Fruit fly (Drosophila melanogaster): ENCODE results near the gene Nup205.
A peak's percentile ranks its signal among the peaks of the same experiment; 100 is the strongest.

Nup205 gene

DNA sequence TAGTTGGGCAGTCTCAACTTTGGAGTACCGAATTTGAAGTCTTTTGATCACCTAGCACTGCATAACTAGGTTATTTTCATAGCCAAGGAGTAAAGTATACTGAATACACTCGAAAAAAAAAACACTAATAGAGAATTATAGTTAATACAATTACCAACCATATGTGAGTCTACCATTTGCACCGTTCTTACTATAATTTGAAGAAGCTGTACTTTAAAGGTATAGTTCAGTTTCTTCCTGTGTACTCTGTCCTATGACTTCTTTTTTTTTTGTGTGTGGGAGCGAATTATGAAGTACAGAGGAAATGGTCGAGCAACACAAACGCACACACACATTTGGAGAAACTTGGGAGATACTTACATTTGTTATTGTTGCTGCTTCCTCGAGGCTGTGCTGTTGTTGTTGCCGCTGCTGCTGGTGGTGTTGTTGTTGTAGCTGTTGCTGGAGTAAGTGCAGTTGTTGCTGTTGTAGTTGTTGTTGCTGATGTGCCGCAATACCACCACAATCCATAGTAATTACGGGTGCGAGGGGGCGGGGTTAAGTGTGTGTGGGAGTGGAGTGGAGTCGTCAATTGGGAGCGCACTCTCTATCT is 1.4 kb upstream of the Nup205 start (continued):
- TF ChIP-seq CG4730 (GFP tag; IDR thresholded peaks at IDR 0.05) = peak; percentile 80
- TF ChIP-seq ken (GFP tag; IDR thresholded peaks at IDR 0.05) = peak; percentile 88
- no peak for TF ChIP-seq CG2129 (GFP tag; IDR thresholded peaks at IDR 0.05; ENCODE audit: partially characterized antibody)
- TF ChIP-seq Xrp1 (GFP tag; IDR thresholded peaks at IDR 0.05) = peak; percentile 95
- no peak for TF ChIP-seq pita (GFP tag; optimal IDR thresholded peaks at IDR 0.05)
- peak; percentile 78 for TF ChIP-seq Meics (GFP tag; optimal IDR thresholded peaks at IDR 0.05)
- peak; percentile 66 for TF ChIP-seq Fer1 (GFP tag; optimal IDR thresholded peaks at IDR 0.05)
- TF ChIP-seq CG1647 (GFP tag; optimal IDR thresholded peaks at IDR 0.05) = peak; percentile 89
- TF ChIP-seq Hr39 (optimal IDR thresholded peaks at IDR 0.05) = no peak
- peak; percentile 73 for TF ChIP-seq shn (GFP tag; optimal IDR thresholded peaks at IDR 0.05)
- peak; percentile 84 for TF ChIP-seq CG13775 (GFP tag; optimal IDR thresholded peaks at IDR 0.05)
- TF ChIP-seq br (optimal IDR thresholded peaks at IDR 0.05) = no peak
- TF ChIP-seq CG7963 (GFP tag; IDR thresholded peaks at IDR 0.05; ENCODE audit: partially characterized antibody) = no peak
- peak; percentile 85 for TF ChIP-seq CG33557 (GFP tag; optimal IDR thresholded peaks at IDR 0.05)
- TF ChIP-seq otp (GFP tag; IDR thresholded peaks at IDR 0.05) = peak; percentile 93
- peak; percentile 49 for TF ChIP-seq NFAT (GFP tag; IDR thresholded peaks at IDR 0.05)
- TF ChIP-seq CG7556 (GFP tag; optimal IDR thresholded peaks at IDR 0.05) = peak; percentile 88
- peak; percentile 81 for TF ChIP-seq CG9437 (GFP tag; optimal IDR thresholded peaks at IDR 0.05)
- peak; percentile 89 for TF ChIP-seq CG12219 (GFP tag; optimal IDR thresholded peaks at IDR 0.05)
- TF ChIP-seq CrebB (tag; optimal IDR thresholded peaks at IDR 0.05) = peak; percentile 62
- no peak for TF ChIP-seq tna (GFP tag; IDR thresholded peaks at IDR 0.05; ENCODE audit: partially characterized antibody)
- TF ChIP-seq CG14667 (GFP tag; IDR thresholded peaks at IDR 0.05) = peak; percentile 83
- TF ChIP-seq tx (GFP tag; optimal IDR thresholded peaks at IDR 0.05) = peak; percentile 86
- peak; percentile 83 for TF ChIP-seq Bteb2 (GFP tag; optimal IDR thresholded peaks at IDR 0.05)
- no peak for TF ChIP-seq sna (GFP tag; IDR thresholded peaks at IDR 0.05; ENCODE audit: partially characterized antibody)
- peak; percentile 72 for TF ChIP-seq Nf-YB (GFP tag; optimal IDR thresholded peaks at IDR 0.05)
- TF ChIP-seq psq (GFP tag; optimal IDR thresholded peaks at IDR 0.05) = peak; percentile 62
- TF ChIP-seq grn (GFP tag; optimal IDR thresholded peaks at IDR 0.05) = peak; percentile 40
- TF ChIP-seq Dref (GFP tag; IDR thresholded peaks at IDR 0.05) = no peak
- TF ChIP-seq ac (GFP tag; optimal IDR thresholded peaks at IDR 0.05) = peak; percentile 90
- peak; percentile 52; the same call in 1 of the 2 replicates for TF ChIP-seq CG9215 (GFP tag; IDR thresholded peaks at IDR 0.05)
- TF ChIP-seq lab (GFP tag; optimal IDR thresholded peaks at IDR 0.05) = peak; percentile 85
- TF ChIP-seq cas (GFP tag; IDR thresholded peaks at IDR 0.05) = no peak
- peak; percentile 94 for TF ChIP-seq CG12391 (tag; optimal IDR thresholded peaks at IDR 0.05)
- TF ChIP-seq CG30431 (GFP tag; optimal IDR thresholded peaks at IDR 0.05) = peak; percentile 94
- TF ChIP-seq jing (GFP tag; optimal IDR thresholded peaks at IDR 0.05) = no peak
- peak; percentile 50 for TF ChIP-seq CG11247 (GFP tag; IDR thresholded peaks at IDR 0.05)
- TF ChIP-seq ewg (GFP tag; optimal IDR thresholded peaks at IDR 0.05) = peak; percentile 86
- peak; percentile 79 for TF ChIP-seq CG17829 (tag; optimal IDR thresholded peaks at IDR 0.05)
- no peak for TF ChIP-seq CG14860 (GFP tag; IDR thresholded peaks at IDR 0.05; ENCODE audit: partially characterized antibody)
- TF ChIP-seq vfl (GFP tag; optimal IDR thresholded peaks at IDR 0.05) = peak; percentile 47
- no peak for TF ChIP-seq mirr (GFP tag; optimal IDR thresholded peaks at IDR 0.05)
- peak; percentile 42 for TF ChIP-seq fd3F (GFP tag; optimal IDR thresholded peaks at IDR 0.05)
- peak; percentile 71 for TF ChIP-seq kah (GFP tag; optimal IDR thresholded peaks at IDR 0.05)
- TF ChIP-seq chm (GFP tag; IDR thresholded peaks at IDR 0.05) = peak; percentile 95
- TF ChIP-seq h (optimal IDR thresholded peaks at IDR 0.05) = no peak
- TF ChIP-seq Pdp1 (GFP tag; optimal IDR thresholded peaks at IDR 0.05) = peak; percentile 91 to 92
- TF ChIP-seq CG1602 (GFP tag; optimal IDR thresholded peaks at IDR 0.05) = peak; percentile 94
- peak; percentile 95 for TF ChIP-seq Ssrp (tag; optimal IDR thresholded peaks at IDR 0.05)
- TF ChIP-seq Jarid2 (GFP tag; optimal IDR thresholded peaks at IDR 0.05) = peak; percentile 47
- TF ChIP-seq unpg (GFP tag; optimal IDR thresholded peaks at IDR 0.05) = peak; percentile 94

All from whole organism, embryonic.